Worm (Caenorhabditis elegans): Measurements from ENCODE around the gene C30B5.17.

C30B5.17 gene

ce11 chrII:6250782-6251461 lies 48.1 kb upstream of the C30B5.17 start, which contains the start of gene phb-2 (continued):
- TF ChIP-seq ceh-88 (GFP tag; IDR thresholded peaks at IDR 0.05), result 0 out of 2 replicates have a peak, but pooled peaks have one; percentile 46
- no peak for TF ChIP-seq ceh-63 (GFP tag; optimal IDR thresholded peaks at IDR 0.05)
- peak; percentile 92 to 99 for TF ChIP-seq efl-1 (optimal IDR thresholded peaks at IDR 0.05)
- TF ChIP-seq efl-1 (GFP tag; optimal IDR thresholded peaks at IDR 0.05 in 1 of 2), result peak; percentile 98 to 100
- TF ChIP-seq jun-1 (tag; optimal IDR thresholded peaks at IDR 0.05), result peak; percentile 68
- peak; percentile 97 to 98 (median 97) for TF ChIP-seq dpl-1 (GFP tag; optimal IDR thresholded peaks at IDR 0.05)
- peak; percentile 87 for TF ChIP-seq snu-23 (GFP tag; optimal IDR thresholded peaks at IDR 0.05)
- TF ChIP-seq sox-4 (tag; optimal IDR thresholded peaks at IDR 0.05), result peak; percentile 3
- TF ChIP-seq skn-1 (tag; optimal IDR thresholded peaks at IDR 0.05), result peak; percentile 87
- no peak for TF ChIP-seq hlh-4 (tag; optimal IDR thresholded peaks at IDR 0.05)
- TF ChIP-seq egl-13 (tag; optimal IDR thresholded peaks at IDR 0.05), result no peak
- no peak for TF ChIP-seq nhr-237 (tag; optimal IDR thresholded peaks at IDR 0.05)
- TF ChIP-seq isw-1 (GFP tag; IDR thresholded peaks at IDR 0.05), result peak; percentile 85
- peak; percentile 6 for TF ChIP-seq ama-1 (optimal IDR thresholded peaks at IDR 0.05)
- TF ChIP-seq tlp-1 (tag; optimal IDR thresholded peaks at IDR 0.05), result no peak
- TF ChIP-seq ztf-11 (tag; optimal IDR thresholded peaks at IDR 0.05), result no peak
- TF ChIP-seq swsn-7 (tag; optimal IDR thresholded peaks at IDR 0.05), result peak; percentile 70
- no peak for TF ChIP-seq unc-62 (GFP tag; optimal IDR thresholded peaks at IDR 0.05)
- TF ChIP-seq nhr-85 (tag), result peak; percentile 91
- TF ChIP-seq nhr-47 (tag; optimal IDR thresholded peaks at IDR 0.05), result peak; percentile 82
- no peak for TF ChIP-seq pqm-1 (tag; optimal IDR thresholded peaks at IDR 0.05)
- peak; percentile 73 for TF ChIP-seq nhr-90 (tag; optimal IDR thresholded peaks at IDR 0.05; ENCODE audit: poor library complexity)
- TF ChIP-seq ceh-82 (tag; optimal IDR thresholded peaks at IDR 0.05), result peak; percentile 57 to 85 (median 82)
- TF ChIP-seq dsc-1 (tag; optimal IDR thresholded peaks at IDR 0.05), result peak; percentile 44
- peak; percentile 82 for TF ChIP-seq unc-130 (tag; optimal IDR thresholded peaks at IDR 0.05)
- no peak for TF ChIP-seq unc-30 (tag; optimal IDR thresholded peaks at IDR 0.05)
- peak; percentile 67 for TF ChIP-seq lir-3 (tag; optimal IDR thresholded peaks at IDR 0.05; ENCODE audit: poor library complexity)
- TF ChIP-seq ceh-90 (tag; optimal IDR thresholded peaks at IDR 0.05), result no peak
- TF ChIP-seq ces-1 (GFP tag; optimal IDR thresholded peaks at IDR 0.05), result no peak
- TF ChIP-seq nhr-84 (tag; optimal IDR thresholded peaks at IDR 0.05), result no peak
- peak; percentile 73 for TF ChIP-seq blmp-1 (tag; optimal IDR thresholded peaks at IDR 0.05)
- no peak for TF ChIP-seq zip-4 (GFP tag; optimal IDR thresholded peaks at IDR 0.05)
- peak; percentile 11; the same call in 1 of the 2 replicates for TF ChIP-seq mab-9 (GFP tag; IDR thresholded peaks at IDR 0.05)
- TF ChIP-seq fos-1 (tag; optimal IDR thresholded peaks at IDR 0.05), result peak; percentile 63
- TF ChIP-seq elt-2 (tag; optimal IDR thresholded peaks at IDR 0.05), result no peak
- TF ChIP-seq nhr-19 (GFP tag; conservative IDR thresholded peaks at IDR 0.05), result peak; percentile 79
- TF ChIP-seq C34B4.2 (tag; optimal IDR thresholded peaks at IDR 0.05), result no peak
- TF ChIP-seq hlh-17 (GFP tag; optimal IDR thresholded peaks at IDR 0.05; ENCODE audit: borderline replicate concordance), result no peak
- peak; percentile 43 for TF ChIP-seq nhr-77 (tag; optimal IDR thresholded peaks at IDR 0.05)
- TF ChIP-seq unc-86 (tag; optimal IDR thresholded peaks at IDR 0.05), result peak; percentile 63
- TF ChIP-seq hpl-2 (GFP tag; optimal IDR thresholded peaks at IDR 0.05), result peak; percentile 7
- no peak for TF ChIP-seq zag-1 (tag; optimal IDR thresholded peaks at IDR 0.05)
- TF ChIP-seq ets-5 (GFP tag; IDR thresholded peaks at IDR 0.05), result no peak
- TF ChIP-seq nhr-11 (tag; optimal IDR thresholded peaks at IDR 0.05), result peak; percentile 46

ce11 chrII:6248503-6248902 lies 45.7 kb upstream of the C30B5.17 start:
- TF ChIP-seq unc-62 (GFP tag; optimal IDR thresholded peaks at IDR 0.05) (no peak), sox-4 (tag; optimal IDR thresholded peaks at IDR 0.05) (no peak), zag-1 (tag; optimal IDR thresholded peaks at IDR 0.05) (no peak), Y116A8C.19 (tag; optimal IDR thresholded peaks at IDR 0.05; ENCODE audit: borderline replicate concordance) (no peak), lin-39 (tag; optimal IDR thresholded peaks at IDR 0.05) (no peak), nhr-237 (tag; optimal IDR thresholded peaks at IDR 0.05) (no peak), dsc-1 (tag; optimal IDR thresholded peaks at IDR 0.05) (peak; percentile 28), fkh-10 (GFP tag; optimal IDR thresholded peaks at IDR 0.05) (no peak), elt-3 (tag; optimal IDR thresholded peaks at IDR 0.05) (peak in 1 of 6 experiments; percentile 10), sptf-1 (tag; optimal IDR thresholded peaks at IDR 0.05) (no peak), rnt-1 (tag; optimal IDR thresholded peaks at IDR 0.05) (peak; percentile 52), tbx-2 (tag; optimal IDR thresholded peaks at IDR 0.05) (peak; percentile 24), aha-1 (tag; optimal IDR thresholded peaks at IDR 0.05) (no peak), hpl-2 (GFP tag; optimal IDR thresholded peaks at IDR 0.05) (no peak), ets-5 (GFP tag; IDR thresholded peaks at IDR 0.05) (no peak), nhr-11 (tag; optimal IDR thresholded peaks at IDR 0.05) (no peak), ceh-82 (tag; optimal IDR thresholded peaks at IDR 0.05) (peak; percentile 4 to 36 (median 20)), aly-2 (tag; optimal IDR thresholded peaks at IDR 0.05) (peak; percentile 10), isw-1 (GFP tag; IDR thresholded peaks at IDR 0.05) (no peak)
